Fruit fly (Drosophila melanogaster): Measurements from ENCODE around the gene CG4789.

CG4789 gene

dm6 chrX:16834259-16834658, 33.5 kb downstream of the CG4789 start (continued):
- TF ChIP-seq Antp (GFP tag; optimal IDR thresholded peaks at IDR 0.05) = no peak
- peak; percentile 12 for TF ChIP-seq Fer3 (tag; optimal IDR thresholded peaks at IDR 0.05)
- no peak for TF ChIP-seq p53 (GFP tag; optimal IDR thresholded peaks at IDR 0.05)
- TF ChIP-seq CG6854 (GFP tag; optimal IDR thresholded peaks at IDR 0.05) = no peak
- no peak for TF ChIP-seq Dfd (GFP tag; optimal IDR thresholded peaks at IDR 0.05)
- no peak for TF ChIP-seq B-H1 (GFP tag; IDR thresholded peaks at IDR 0.05)
- no peak for TF ChIP-seq sqz (GFP tag; optimal IDR thresholded peaks at IDR 0.05)
- peak; percentile 63 for TF ChIP-seq Ets65A (GFP tag)
- TF ChIP-seq CoRest (tag; optimal IDR thresholded peaks at IDR 0.05) = peak; percentile 67
- no peak for TF ChIP-seq C15 (GFP tag; IDR thresholded peaks at IDR 0.05)
- peak; percentile 67 for TF ChIP-seq Ptx1 (GFP tag; IDR thresholded peaks at IDR 0.05)
- TF ChIP-seq CG16813 (GFP tag; IDR thresholded peaks at IDR 0.05; ENCODE audit: partially characterized antibody) = no peak
- TF ChIP-seq Oli (tag; optimal IDR thresholded peaks at IDR 0.05) = peak; percentile 72
- TF ChIP-seq CG31441 (GFP tag; IDR thresholded peaks at IDR 0.05) = peak; percentile 54
- TF ChIP-seq Hr39 (optimal IDR thresholded peaks at IDR 0.05) = no peak
- TF ChIP-seq jing (GFP tag; optimal IDR thresholded peaks at IDR 0.05) = no peak
- no peak for TF ChIP-seq CG8478 (optimal IDR thresholded peaks at IDR 0.05)
- no peak for TF ChIP-seq grn (GFP tag; optimal IDR thresholded peaks at IDR 0.05)
- TF ChIP-seq caup (GFP tag; optimal IDR thresholded peaks at IDR 0.05; ENCODE audit: severe bottlenecking) = no peak
- no peak for TF ChIP-seq CG7745 (tag; optimal IDR thresholded peaks at IDR 0.05)
- TF ChIP-seq sr (GFP tag; IDR thresholded peaks at IDR 0.05) = no peak
- peak; percentile 35 for TF ChIP-seq Fer1 (GFP tag; optimal IDR thresholded peaks at IDR 0.05)
- TF ChIP-seq knrl (GFP tag; IDR thresholded peaks at IDR 0.05; ENCODE audit: partially characterized antibody) = no peak
- TF ChIP-seq slou (GFP tag; optimal IDR thresholded peaks at IDR 0.05) = no peak
- TF ChIP-seq Lim3 (GFP tag; IDR thresholded peaks at IDR 0.05) = no peak
- no peak for TF ChIP-seq rib (GFP tag; IDR thresholded peaks at IDR 0.05)
- no peak for TF ChIP-seq CG43689 (GFP tag; IDR thresholded peaks at IDR 0.05)
- TF ChIP-seq CG31388 (GFP tag; optimal IDR thresholded peaks at IDR 0.05) = no peak
- no peak for TF ChIP-seq her (GFP tag; optimal IDR thresholded peaks at IDR 0.05)
- TF ChIP-seq CG8765 (GFP tag; IDR thresholded peaks at IDR 0.05) = no peak
- no peak for TF ChIP-seq crc (GFP tag; optimal IDR thresholded peaks at IDR 0.05)
- TF ChIP-seq sima (GFP tag; optimal IDR thresholded peaks at IDR 0.05) = no peak
- TF ChIP-seq CG12236 (GFP tag; optimal IDR thresholded peaks at IDR 0.05) = no peak
- TF ChIP-seq kay (GFP tag; optimal IDR thresholded peaks at IDR 0.05) = peak; percentile 17
- no peak for TF ChIP-seq NC2β (GFP tag; optimal IDR thresholded peaks at IDR 0.05)
- no peak for TF ChIP-seq peb (GFP tag; IDR thresholded peaks at IDR 0.05)
- TF ChIP-seq CG12155 (GFP tag; optimal IDR thresholded peaks at IDR 0.05) = no peak
- TF ChIP-seq CG8281 (tag; optimal IDR thresholded peaks at IDR 0.05) = no peak
- no peak for TF ChIP-seq fd102C (GFP tag; optimal IDR thresholded peaks at IDR 0.05)
- no peak for TF ChIP-seq exex (tag; optimal IDR thresholded peaks at IDR 0.05)
- TF ChIP-seq cg (GFP tag; optimal IDR thresholded peaks at IDR 0.05) = no peak
- TF ChIP-seq CG3281 (GFP tag; optimal IDR thresholded peaks at IDR 0.05) = peak; percentile 34
- TF ChIP-seq CG15269 (tag; optimal IDR thresholded peaks at IDR 0.05) = peak; percentile 60
- TF ChIP-seq CG31224 (GFP tag; IDR thresholded peaks at IDR 0.05) = no peak
- no peak for TF ChIP-seq disco-r (GFP tag; optimal IDR thresholded peaks at IDR 0.05)
- TF ChIP-seq CG17328 (GFP tag; IDR thresholded peaks at IDR 0.05) = 0 out of 2 replicates have a peak, but pooled peaks have one; percentile 14
- no peak for TF ChIP-seq kah (GFP tag; optimal IDR thresholded peaks at IDR 0.05)
- peak; percentile 34 for TF ChIP-seq az2 (GFP tag; optimal IDR thresholded peaks at IDR 0.05)
- peak; percentile 18 for TF ChIP-seq CG8944 (GFP tag; optimal IDR thresholded peaks at IDR 0.05)
- TF ChIP-seq dan (GFP tag; IDR thresholded peaks at IDR 0.05) = no peak
- TF ChIP-seq shn (GFP tag; optimal IDR thresholded peaks at IDR 0.05) = peak; percentile 31
- TF ChIP-seq crol (GFP tag; IDR thresholded peaks at IDR 0.05) = no peak
- TF ChIP-seq CG10654 (GFP tag; optimal IDR thresholded peaks at IDR 0.05) = no peak
- no peak for TF ChIP-seq onecut (GFP tag; IDR thresholded peaks at IDR 0.05)

Data from whole organism, embryonic.